Worm (Caenorhabditis elegans): ENCODE data around the gene Y54G2A.37.
"Not testable (repeated sequence)": the region's sequence is repeated elsewhere in the genome, so short reads cannot be mapped to it uniquely, and the experiment has no call there.

Gene Y54G2A.37

ce11 chrIV:2775992-2776630 is 44.4 kb upstream of the Y54G2A.37 start (continued):
- TF ChIP-seq ceh-90 (tag; optimal IDR thresholded peaks at IDR 0.05) (no peak), lin-14 (GFP tag; optimal IDR thresholded peaks at IDR 0.05) (peak; percentile 89), nhr-19 (GFP tag; conservative IDR thresholded peaks at IDR 0.05) (peak; percentile 47), dsc-1 (tag; optimal IDR thresholded peaks at IDR 0.05) (peak; percentile 25), nhr-77 (tag; optimal IDR thresholded peaks at IDR 0.05) (no peak), pag-3 (tag; optimal IDR thresholded peaks at IDR 0.05; ENCODE audit: borderline replicate concordance, insufficient read depth) (peak; percentile 95), ceh-82 (tag; optimal IDR thresholded peaks at IDR 0.05) (peak in 1 of 3 experiments; percentile 42), zip-4 (GFP tag; optimal IDR thresholded peaks at IDR 0.05) (no peak), nhr-20 (tag; optimal IDR thresholded peaks at IDR 0.05) (peak; percentile 51), nhr-237 (tag; optimal IDR thresholded peaks at IDR 0.05) (no peak), swsn-7 (tag; optimal IDR thresholded peaks at IDR 0.05) (peak; percentile 60), pqm-1 (tag; optimal IDR thresholded peaks at IDR 0.05) (no peak), nhr-47 (tag; optimal IDR thresholded peaks at IDR 0.05) (peak; percentile 64), tlp-1 (tag; optimal IDR thresholded peaks at IDR 0.05) (no peak), sup-37 (GFP tag; optimal IDR thresholded peaks at IDR 0.05) (no peak), irx-1 (tag; optimal IDR thresholded peaks at IDR 0.05) (peak; percentile 25), lin-35 (GFP tag; optimal IDR thresholded peaks at IDR 0.05) (peak; percentile 1 to 47), unc-86 (tag; optimal IDR thresholded peaks at IDR 0.05) (peak; percentile 27), ztf-4 (tag; optimal IDR thresholded peaks at IDR 0.05) (no peak), C16A3.4 (tag; optimal IDR thresholded peaks at IDR 0.05) (no peak), ceh-88 (GFP tag; IDR thresholded peaks at IDR 0.05) (no peak), nhr-71 (tag; optimal IDR thresholded peaks at IDR 0.05) (peak; percentile 80), tbx-2 (tag; optimal IDR thresholded peaks at IDR 0.05) (peak; percentile 56)

- TF ChIP-seq nhr-71 (tag; optimal IDR thresholded peaks at IDR 0.05), result no peak
- peak; percentile 56 for TF ChIP-seq nhr-85 (tag)
- no peak for TF ChIP-seq nhr-77 (tag; optimal IDR thresholded peaks at IDR 0.05)
Measured at ce11 chrIV:2776733-2777132, 43.8 kb upstream of the Y54G2A.37 start.

ce11 chrIV:2777841-2778240 is 42.7 kb upstream of the Y54G2A.37 start, which contains the start of gene Y54G2A.72:
Y54G2A.72 (plus strand) TSS chrIV:2778141.
- not testable (repeated sequence) for TF ChIP-seq nhr-237, pax-3, F16B12.6 (tag; optimal IDR thresholded peaks at IDR 0.05)

- TF ChIP-seq snpc-4 (tag; optimal IDR thresholded peaks at IDR 0.05), result no peak
- TF ChIP-seq efl-1 (optimal IDR thresholded peaks at IDR 0.05), result peak; percentile 39 to 41
- TF ChIP-seq efl-1 (GFP tag; optimal IDR thresholded peaks at IDR 0.05 in 1 of 2), result peak; percentile 44 to 55
- no peak for TF ChIP-seq nhr-237 (tag; optimal IDR thresholded peaks at IDR 0.05)
- peak in 2 of 3 experiments; percentile 4 to 8 for TF ChIP-seq dpl-1 (GFP tag; optimal IDR thresholded peaks at IDR 0.05)
Measured at ce11 chrIV:2782793-2783540, 37.5 kb upstream of the Y54G2A.37 start, which contains the start of gene Y54G2A.12. Y54G2A.12 (minus strand) TSS chrIV:2782843.

ce11 chrIV:2785057-2785456 is 35.5 kb upstream of the Y54G2A.37 start:
- TF ChIP-seq lin-39 (tag; optimal IDR thresholded peaks at IDR 0.05), result no peak
- TF ChIP-seq tlp-1 (tag; optimal IDR thresholded peaks at IDR 0.05), result no peak
- TF ChIP-seq snu-23 (GFP tag; optimal IDR thresholded peaks at IDR 0.05), result peak; percentile 68
- TF ChIP-seq efl-1 (optimal IDR thresholded peaks at IDR 0.05), result peak; percentile 69 to 72
- peak; percentile 47 to 87 for TF ChIP-seq efl-1 (GFP tag; optimal IDR thresholded peaks at IDR 0.05 in 1 of 2)
- TF ChIP-seq nhr-20 (tag; optimal IDR thresholded peaks at IDR 0.05), result peak; percentile 46
- peak; percentile 27 for TF ChIP-seq isw-1 (GFP tag; IDR thresholded peaks at IDR 0.05)
- no peak for TF ChIP-seq unc-62 (GFP tag; optimal IDR thresholded peaks at IDR 0.05)
- peak in 1 of 6 experiments; percentile 26 for TF ChIP-seq elt-3 (tag; optimal IDR thresholded peaks at IDR 0.05)
- TF ChIP-seq xbp-1 (tag; optimal IDR thresholded peaks at IDR 0.05), result peak; percentile 29
- TF ChIP-seq fkh-4 (tag; optimal IDR thresholded peaks at IDR 0.05; ENCODE audit: borderline replicate concordance), result no peak
- TF ChIP-seq tbx-2 (tag; optimal IDR thresholded peaks at IDR 0.05), result peak; percentile 46
- no peak for TF ChIP-seq pqm-1 (tag; optimal IDR thresholded peaks at IDR 0.05)
- TF ChIP-seq mep-1 (tag; optimal IDR thresholded peaks at IDR 0.05), result peak; percentile 64
- TF ChIP-seq blmp-1 (tag; optimal IDR thresholded peaks at IDR 0.05), result peak; percentile 38
- TF ChIP-seq mab-9 (GFP tag; IDR thresholded peaks at IDR 0.05), result no peak
- peak; percentile 71 for TF ChIP-seq nhr-85 (tag)
- TF ChIP-seq dpl-1 (GFP tag; optimal IDR thresholded peaks at IDR 0.05), result peak; percentile 37 to 45 (median 43)
- peak; percentile 68 for TF ChIP-seq nhr-71 (tag; optimal IDR thresholded peaks at IDR 0.05)
- TF ChIP-seq aly-2 (tag; optimal IDR thresholded peaks at IDR 0.05), result no peak
- TF ChIP-seq dsc-1 (tag; optimal IDR thresholded peaks at IDR 0.05), result peak; percentile 15
- TF ChIP-seq grh-1 (GFP tag; IDR thresholded peaks at IDR 0.05), result 0 out of 2 replicates have a peak, but pooled peaks have one; percentile 13

Measured in whole organism, L1 larva.